Worm (Caenorhabditis elegans): ENCODE measurements around the gene Y49F6B.12.

ce11 chrII:3448776-3449280, 23.4 kb downstream of the Y49F6B.12 start, which contains the start of gene C16C8.25:
- TF ChIP-seq W03F9.2 (tag; optimal IDR thresholded peaks at IDR 0.05) (no peak), dao-5 (tag; optimal IDR thresholded peaks at IDR 0.05) (no peak)
